Fruit fly (Drosophila melanogaster): Measurements from ENCODE around the gene CG9692.

The CG9692 gene

DNA sequence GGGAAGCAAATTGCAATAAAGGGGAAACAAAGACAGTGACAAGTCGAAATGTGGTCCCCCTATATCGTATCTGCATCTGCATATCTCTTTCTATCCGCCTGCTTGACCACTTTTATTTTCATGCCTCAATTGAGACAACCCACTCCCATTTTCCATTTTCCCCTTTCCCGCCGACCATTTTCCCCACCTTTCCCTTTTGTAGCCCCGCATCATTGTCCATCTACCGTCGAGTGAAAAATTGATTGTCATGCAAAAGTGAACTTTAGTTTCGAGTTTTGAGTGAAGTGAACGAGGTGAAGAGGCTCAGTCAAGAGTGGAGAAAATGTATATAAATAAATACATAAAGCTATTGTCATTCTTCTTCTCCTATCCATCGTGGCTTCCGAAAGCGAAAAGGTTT is 522 bp upstream of the CG9692 start:
- TF ChIP-seq Sox15 (GFP tag; optimal IDR thresholded peaks at IDR 0.05) (no peak), Eip78C (GFP tag) (peak; percentile 40)

DNA sequence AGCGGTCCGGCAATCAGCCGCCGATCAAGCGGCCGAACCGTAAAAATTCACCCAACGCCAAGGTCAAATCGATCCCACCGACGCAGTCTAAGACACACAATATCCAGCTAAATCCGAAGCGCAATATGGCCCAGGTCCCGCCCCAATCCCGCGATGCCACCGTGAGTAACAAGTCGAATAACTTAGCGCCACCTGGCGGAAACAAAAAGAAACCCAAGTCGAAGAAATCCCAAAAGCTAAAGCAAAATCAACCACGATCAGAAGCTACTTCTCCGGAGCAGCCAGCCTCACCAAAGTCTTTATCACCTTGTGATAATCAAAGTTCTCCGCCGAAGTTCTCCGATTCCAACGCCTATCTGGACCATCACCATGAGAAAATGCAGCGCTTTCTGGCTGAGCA is 857 bp downstream of the CG9692 start:
- TF ChIP-seq pdm3 (GFP tag; optimal IDR thresholded peaks at IDR 0.05), result no peak
- TF ChIP-seq dsx (GFP tag; optimal IDR thresholded peaks at IDR 0.05; ENCODE audit: poor library complexity, severe bottlenecking), result no peak
- no peak for TF ChIP-seq Hr38 (GFP tag; optimal IDR thresholded peaks at IDR 0.05)
- no peak for TF ChIP-seq CG6163 (GFP tag; IDR thresholded peaks at IDR 0.05)
- no peak for TF ChIP-seq Eip75B (GFP tag; optimal IDR thresholded peaks at IDR 0.05)
- no peak for TF ChIP-seq acj6 (GFP tag; optimal IDR thresholded peaks at IDR 0.05)
- no peak for TF ChIP-seq fkh (GFP tag; optimal IDR thresholded peaks at IDR 0.05)
- no peak for TF ChIP-seq CG9139 (GFP tag; optimal IDR thresholded peaks at IDR 0.05)
- no peak for TF ChIP-seq CG10631 (GFP tag; optimal IDR thresholded peaks at IDR 0.05)
- TF ChIP-seq CG11294 (GFP tag; IDR thresholded peaks at IDR 0.05), result no peak
- no peak for TF ChIP-seq Ets96B (tag; optimal IDR thresholded peaks at IDR 0.05)
- no peak for TF ChIP-seq CG6276 (GFP tag; optimal IDR thresholded peaks at IDR 0.05)
- TF ChIP-seq CG32006 (GFP tag; optimal IDR thresholded peaks at IDR 0.05), result no peak
- no peak for TF ChIP-seq fd85E (GFP tag; optimal IDR thresholded peaks at IDR 0.05)
- TF ChIP-seq Gug (GFP tag; IDR thresholded peaks at IDR 0.05), result no peak
- TF ChIP-seq Smox (GFP tag; optimal IDR thresholded peaks at IDR 0.05), result no peak
- TF ChIP-seq topi (GFP tag; optimal IDR thresholded peaks at IDR 0.05), result no peak
- no peak for TF ChIP-seq CG6792 (GFP tag; optimal IDR thresholded peaks at IDR 0.05)

DNA sequence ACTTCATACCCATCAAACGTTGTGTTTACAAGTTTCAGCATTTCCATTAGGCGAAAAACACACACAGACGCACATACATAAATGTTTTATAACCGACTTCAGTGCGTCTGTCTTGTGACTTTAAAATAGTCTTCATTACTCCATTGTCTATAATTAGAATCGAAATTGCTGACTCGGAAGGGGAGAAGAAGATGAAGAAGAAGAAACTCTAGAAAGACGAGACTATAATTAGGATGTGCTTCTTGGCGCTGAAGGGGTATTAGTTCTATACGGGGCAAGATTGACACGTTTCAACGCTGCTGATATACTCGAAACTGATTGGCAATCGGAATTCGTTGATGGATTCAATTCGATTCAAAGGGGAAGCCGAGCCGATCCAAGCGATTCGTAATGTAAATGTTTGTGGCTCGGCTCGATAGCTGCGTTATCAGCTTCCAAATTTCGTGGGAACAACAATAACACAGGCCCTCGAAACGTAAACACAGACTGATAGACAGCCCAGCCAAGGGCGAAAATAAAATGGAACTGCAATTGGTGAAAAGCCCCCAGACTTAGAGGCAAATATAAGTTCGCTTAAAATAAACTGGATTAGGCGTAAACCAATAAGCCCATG is 4.1 kb downstream of the CG9692 start:
- TF ChIP-seq fkh (GFP tag; optimal IDR thresholded peaks at IDR 0.05) (peak; percentile 74), CG6276 (GFP tag; optimal IDR thresholded peaks at IDR 0.05) (no peak)

DNA sequence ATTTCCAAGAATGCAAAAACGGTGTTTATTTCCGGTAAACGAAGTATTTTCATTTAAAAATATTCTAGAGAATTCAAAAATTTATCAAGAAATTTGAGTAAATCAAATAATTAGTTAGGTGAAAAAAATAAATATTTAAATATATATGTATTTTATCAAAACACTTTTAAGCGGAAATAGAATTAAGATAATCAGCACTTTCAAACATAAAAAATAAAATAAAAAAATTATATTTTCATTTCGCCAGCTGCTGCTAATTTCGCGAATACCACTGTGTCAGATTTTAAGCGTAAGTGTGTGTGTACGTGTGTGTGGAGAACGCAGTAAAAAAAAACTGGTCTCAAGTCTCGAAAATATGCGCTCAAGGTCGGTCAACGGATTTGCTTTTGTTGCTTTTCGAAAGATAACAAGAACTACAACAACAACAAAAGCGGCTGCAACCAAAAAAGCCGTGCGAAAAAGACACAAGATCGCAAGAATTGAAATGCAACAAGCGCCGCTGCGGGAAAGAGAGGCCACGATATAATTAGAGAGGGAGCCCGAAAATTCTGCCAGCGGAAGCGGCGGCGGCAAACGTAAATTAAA is 5.0 kb downstream of the CG9692 start:
- no peak for TF ChIP-seq CG4318 (GFP tag; optimal IDR thresholded peaks at IDR 0.05)
- peak; percentile 13 for TF ChIP-seq acj6 (GFP tag; optimal IDR thresholded peaks at IDR 0.05)
- no peak for TF ChIP-seq cyc (GFP tag; optimal IDR thresholded peaks at IDR 0.05)
- TF ChIP-seq spab (GFP tag; optimal IDR thresholded peaks at IDR 0.05), result no peak
- no peak for TF ChIP-seq Lpt (GFP tag; optimal IDR thresholded peaks at IDR 0.05)
- no peak for TF ChIP-seq Hr4 (GFP tag; optimal IDR thresholded peaks at IDR 0.05)
- no peak for TF ChIP-seq CG11762 (GFP tag; optimal IDR thresholded peaks at IDR 0.05; ENCODE audit: insufficient read depth)
- peak; percentile 18 for TF ChIP-seq CG8632 (GFP tag; optimal IDR thresholded peaks at IDR 0.05)
- no peak for TF ChIP-seq svp (GFP tag)
- no peak for TF ChIP-seq Smox (GFP tag; optimal IDR thresholded peaks at IDR 0.05)
- no peak for TF ChIP-seq Blimp-1 (GFP tag; optimal IDR thresholded peaks at IDR 0.05)
- TF ChIP-seq fd59A (GFP tag; optimal IDR thresholded peaks at IDR 0.05), result no peak
- no peak for TF ChIP-seq CG6276 (GFP tag; optimal IDR thresholded peaks at IDR 0.05)
- TF ChIP-seq vri (GFP tag; optimal IDR thresholded peaks at IDR 0.05), result no peak
- no peak for TF ChIP-seq Sox102F (GFP tag; optimal IDR thresholded peaks at IDR 0.05)
- no peak for TF ChIP-seq Met (GFP tag; optimal IDR thresholded peaks at IDR 0.05)
- no peak for TF ChIP-seq fd85E (GFP tag; optimal IDR thresholded peaks at IDR 0.05)
- no peak for TF ChIP-seq Gug (GFP tag; IDR thresholded peaks at IDR 0.05)
- no peak for TF ChIP-seq Hr38 (GFP tag; optimal IDR thresholded peaks at IDR 0.05)
- peak; percentile 83 for TF ChIP-seq Eip78C (GFP tag)
- TF ChIP-seq Sox15 (GFP tag; optimal IDR thresholded peaks at IDR 0.05), result no peak
- TF ChIP-seq salr (GFP tag; optimal IDR thresholded peaks at IDR 0.05), result no peak
- no peak for TF ChIP-seq CG6808 (GFP tag; optimal IDR thresholded peaks at IDR 0.05)
- TF ChIP-seq eg (GFP tag; IDR thresholded peaks at IDR 0.05), result peak; percentile 48; the same call in 2 of the 3 replicates
- no peak for TF ChIP-seq lz (GFP tag; optimal IDR thresholded peaks at IDR 0.05)
- TF ChIP-seq CG6163 (GFP tag; IDR thresholded peaks at IDR 0.05), result peak; percentile 7; the same call in 1 of the 3 replicates
- no peak for TF ChIP-seq CG6792 (GFP tag; optimal IDR thresholded peaks at IDR 0.05)
- peak; percentile 25; the same call in 2 of the 3 replicates for TF ChIP-seq CG8119 (GFP tag; IDR thresholded peaks at IDR 0.05)
- TF ChIP-seq topi (GFP tag; optimal IDR thresholded peaks at IDR 0.05), result no peak
- peak; percentile 82 for TF ChIP-seq CG6854 (GFP tag; optimal IDR thresholded peaks at IDR 0.05)
- no peak for TF ChIP-seq CG10669 (GFP tag; optimal IDR thresholded peaks at IDR 0.05)
- TF ChIP-seq CG16779 (tag; optimal IDR thresholded peaks at IDR 0.05), result no peak
- no peak for TF ChIP-seq CG10631 (GFP tag; optimal IDR thresholded peaks at IDR 0.05)
- no peak for TF ChIP-seq CG1621 (tag; optimal IDR thresholded peaks at IDR 0.05)
- TF ChIP-seq Ets96B (tag; optimal IDR thresholded peaks at IDR 0.05), result no peak
- TF ChIP-seq dsx (GFP tag; optimal IDR thresholded peaks at IDR 0.05; ENCODE audit: poor library complexity, severe bottlenecking), result no peak

Measured in whole organism, prepupa.